Fruit fly (Drosophila melanogaster) whole organism, embryonic: ENCODE data around the gene Lcp65Aa.

Experiments used
- ATbp ChIP-seq: fragments of 200-800 bp; sonication (Bioruptor generic); optimal IDR thresholded peaks from 2 replicates; lab custom pipeline; 2017; ENCODE audit warnings: missing biosample characterization, mild to moderate bottlenecking, missing genetic modification characterization, missing genetic modification reagents
- CG1024 ChIP-seq: fragments of 200-800 bp; sonication (Bioruptor generic); IDR thresholded peaks from 2 replicates; pipeline ENCODE4 v1.3.6; 2022; ENCODE audit warnings: missing biosample characterization, missing genetic modification characterization
- CG10267 ChIP-seq: fragments of 200-800 bp; sonication (Bioruptor generic); optimal IDR thresholded peaks from 2 replicates; lab custom pipeline; 2018; ENCODE audit warnings: missing biosample characterization, mild to moderate bottlenecking, missing genetic modification characterization, moderate library complexity
- CG11093 ChIP-seq: fragments of 200-800 bp; sonication (Bioruptor generic); IDR thresholded peaks from 3 replicates; pipeline ENCODE4 v1.3.6; 2022; ENCODE audit warnings: missing biosample characterization, missing genetic modification characterization
- CG11247 ChIP-seq: fragments of 200-800 bp; sonication (Bioruptor generic); IDR thresholded peaks from 2 replicates; pipeline ENCODE4 v1.3.6; 2022; ENCODE audit warnings: missing biosample characterization, missing genetic modification characterization
- CG11398 ChIP-seq: fragments of 200-800 bp; sonication (Bioruptor generic); optimal IDR thresholded peaks from 2 replicates; lab custom pipeline; 2016; ENCODE audit warnings: missing biosample characterization, missing genetic modification characterization
- CG11723 ChIP-seq: fragments of 200-800 bp; sonication (Bioruptor generic); optimal IDR thresholded peaks from 2 replicates; lab custom pipeline; 2017; ENCODE audit warnings: missing biosample characterization, mild to moderate bottlenecking, missing genetic modification characterization
- CG12299 ChIP-seq: fragments of 200-800 bp; sonication (Bioruptor generic); optimal IDR thresholded peaks from 2 replicates; lab custom pipeline; 2018; ENCODE audit warnings: missing biosample characterization, mild to moderate bottlenecking, missing genetic modification characterization
- CG14441 ChIP-seq: fragments of 200-800 bp; sonication (Bioruptor generic); IDR thresholded peaks from 2 replicates; pipeline ENCODE4 v1.3.6; 2022; ENCODE audit warnings: missing biosample characterization, missing genetic modification characterization
- CG1602 ChIP-seq: fragments of 200-800 bp; sonication (Bioruptor generic); optimal IDR thresholded peaks from 3 replicates; lab custom pipeline; 2016; ENCODE audit warnings: missing biosample characterization, missing genetic modification characterization
- CG16779 ChIP-seq: fragments of 200-800 bp; sonication (Bioruptor generic); IDR thresholded peaks from 2 replicates; pipeline ENCODE4 v1.3.6; 2022; ENCODE audit warnings: missing biosample characterization, missing genetic modification characterization
- CG2120 ChIP-seq: fragments of 200-800 bp; sonication (Bioruptor generic); optimal IDR thresholded peaks from 3 replicates; lab custom pipeline; 2016; ENCODE audit warnings: missing biosample characterization, missing genetic modification characterization
- CG2199 ChIP-seq: fragments of 200-800 bp; sonication (Bioruptor generic); IDR thresholded peaks from 3 replicates; pipeline ENCODE4 v1.3.6; 2022; ENCODE audit warnings: missing biosample characterization, missing genetic modification characterization
- CG2202 ChIP-seq: fragments of 200-800 bp; sonication (Bioruptor generic); optimal IDR thresholded peaks from 2 replicates; lab custom pipeline; 2018; ENCODE audit warnings: missing biosample characterization, mild to moderate bottlenecking, missing genetic modification characterization
- CG2712 ChIP-seq: fragments of 200-800 bp; optimal IDR thresholded peaks from 3 replicates; lab custom pipeline; 2019; ENCODE audit warnings: missing biosample characterization, mild to moderate bottlenecking, missing genetic modification characterization, moderate library complexity
- CG30020 ChIP-seq: fragments of 200-800 bp; optimal IDR thresholded peaks from 2 replicates; lab custom pipeline; 2019; ENCODE audit warnings: missing biosample characterization, mild to moderate bottlenecking, missing genetic modification characterization, moderate library complexity
- CG3163 ChIP-seq: fragments of 200-800 bp; sonication (Bioruptor generic); optimal IDR thresholded peaks from 3 replicates; lab custom pipeline; 2016; ENCODE audit warnings: missing biosample characterization, missing genetic modification characterization
- CG4360 ChIP-seq: fragments of 200-800 bp; sonication (Bioruptor generic); IDR thresholded peaks from 2 replicates; pipeline ENCODE4 v1.3.6; 2022; ENCODE audit warnings: missing biosample characterization, missing genetic modification characterization
- CG6654 ChIP-seq: fragments of 200-800 bp; sonication (Bioruptor generic); optimal IDR thresholded peaks from 2 replicates; lab custom pipeline; 2017; ENCODE audit warnings: missing biosample characterization, mild to moderate bottlenecking, missing genetic modification characterization
- D19B ChIP-seq: fragments of 200-800 bp; sonication (Bioruptor generic); optimal IDR thresholded peaks from 2 replicates; lab custom pipeline; 2017; ENCODE audit warnings: missing biosample characterization, mild to moderate bottlenecking, missing genetic modification characterization
- E2f1 ChIP-seq: fragments of 200-800 bp; sonication (Bioruptor generic); IDR thresholded peaks from 2 replicates; pipeline ENCODE4 v1.3.6; 2022; ENCODE audit warnings: missing biosample characterization, missing genetic modification characterization
- ERR ChIP-seq: fragments of 200-800 bp; sonication (Bioruptor generic); optimal IDR thresholded peaks from 2 replicates; lab custom pipeline; 2016; ENCODE audit warnings: missing biosample characterization, missing genetic modification characterization
- Elba2 ChIP-seq: fragments of 200-800 bp; sonication (Bioruptor generic); optimal IDR thresholded peaks from 3 replicates; lab custom pipeline; 2016; ENCODE audit warnings: missing biosample characterization, missing genetic modification characterization
- Hr51 ChIP-seq, 2 experiments: fragments of 200-800 bp; sonication (Bioruptor generic); optimal IDR thresholded peaks; 2 replicates in 1 of 2; 3 replicates in 1 of 2; lab custom pipeline; 2016 to 2018; ENCODE audit warnings: missing biosample characterization in 2 of 2, missing genetic modification characterization in 2 of 2, mild to moderate bottlenecking in 1 of 2, moderate library complexity in 1 of 2
- Hsf ChIP-seq: fragments of 200-800 bp; sonication (Bioruptor generic); optimal IDR thresholded peaks from 3 replicates; lab custom pipeline; 2016; ENCODE audit warnings: missing biosample characterization, missing genetic modification characterization
- Oaz ChIP-seq: fragments of 200-800 bp; sonication (Bioruptor generic); IDR thresholded peaks from 2 replicates; pipeline ENCODE4 v1.3.6; 2022; ENCODE audit warnings: missing biosample characterization, missing genetic modification characterization
- Optix ChIP-seq: fragments of 200-800 bp; sonication (Bioruptor generic); IDR thresholded peaks from 3 replicates; pipeline ENCODE4 v1.3.6; 2022; ENCODE audit warnings: missing biosample characterization, missing genetic modification characterization
- Sin3A ChIP-seq: fragments of >200 bp; optimal IDR thresholded peaks from 2 replicates; lab custom pipeline; 2018
- Xrp1 ChIP-seq: fragments of 200-800 bp; sonication (Bioruptor generic); IDR thresholded peaks from 2 replicates; pipeline ENCODE4 v1.3.6; 2022; ENCODE audit warnings: missing biosample characterization, missing genetic modification characterization
- ac ChIP-seq: fragments of 200-800 bp; sonication (Bioruptor generic); optimal IDR thresholded peaks from 3 replicates; lab custom pipeline; 2017; ENCODE audit warnings: missing biosample characterization, mild to moderate bottlenecking, missing genetic modification characterization
- al ChIP-seq: fragments of 200-800 bp; sonication (Bioruptor generic); IDR thresholded peaks from 2 replicates; pipeline ENCODE4 v1.3.6; 2022; ENCODE audit warnings: missing biosample characterization, missing genetic modification characterization
- ap ChIP-seq: fragments of 200-800 bp; sonication (Bioruptor generic); IDR thresholded peaks from 2 replicates; pipeline ENCODE4 v1.3.6; 2022; ENCODE audit warnings: missing biosample characterization, missing genetic modification characterization
- cato ChIP-seq: fragments of 200-800 bp; sonication (Bioruptor generic); optimal IDR thresholded peaks from 2 replicates; lab custom pipeline; 2016; ENCODE audit warnings: missing biosample characterization, missing genetic modification characterization, borderline replicate concordance
- crc ChIP-seq: fragments of 200-800 bp; sonication (Bioruptor generic); optimal IDR thresholded peaks from 2 replicates; lab custom pipeline; 2016; ENCODE audit warnings: missing biosample characterization, missing genetic modification characterization
- crp ChIP-seq, 2 experiments: fragments of 200-800 bp; sonication (Bioruptor generic); optimal IDR thresholded peaks; 2 replicates in 1 of 2; 3 replicates in 1 of 2; lab custom pipeline; 2017; ENCODE audit warnings: missing biosample characterization in 2 of 2, missing genetic modification characterization in 2 of 2, mild to moderate bottlenecking in 1 of 2, moderate library complexity in 1 of 2
- eve ChIP-seq, 2 experiments: fragments of >200 bp; optimal IDR thresholded peaks; 2 replicates each; lab custom pipeline; 2017; ENCODE audit warnings: missing biosample characterization in 2 of 2, missing genetic modification characterization in 2 of 2
- ewg ChIP-seq: fragments of 200-800 bp; sonication (Bioruptor generic); optimal IDR thresholded peaks from 3 replicates; lab custom pipeline; 2017; ENCODE audit warnings: mild to moderate bottlenecking, missing biosample characterization, missing genetic modification reagents, missing genetic modification characterization
- gt ChIP-seq: fragments of 200-800 bp; sonication (Bioruptor generic); IDR thresholded peaks from 2 replicates; pipeline ENCODE4 v1.3.6; 2022; ENCODE audit warnings: missing biosample characterization, missing genetic modification characterization
- insv ChIP-seq, 2 experiments: fragments of 200-800 bp; sonication (Bioruptor generic); optimal IDR thresholded peaks; 3 replicates each; lab custom pipeline; 2016 to 2018; ENCODE audit warnings: missing biosample characterization in 2 of 2, missing genetic modification characterization in 2 of 2
- lbe ChIP-seq: fragments of 200-800 bp; sonication (Bioruptor generic); optimal IDR thresholded peaks from 2 replicates; lab custom pipeline; 2016; ENCODE audit warnings: missing biosample characterization, mild to moderate bottlenecking, missing genetic modification characterization
- mld ChIP-seq: fragments of 200-800 bp; sonication (Bioruptor generic); IDR thresholded peaks from 3 replicates; pipeline ENCODE4 v1.3.6; 2022; ENCODE audit warnings: missing biosample characterization, missing genetic modification characterization; ENCODE audit not compliant: partially characterized antibody
- p53 ChIP-seq: fragments of 200-800 bp; sonication (Bioruptor generic); optimal IDR thresholded peaks from 2 replicates; lab custom pipeline; 2016; ENCODE audit warnings: missing biosample characterization, missing genetic modification characterization
- phol ChIP-seq: fragments of 200-800 bp; sonication (Bioruptor generic); optimal IDR thresholded peaks from 3 replicates; lab custom pipeline; 2018; ENCODE audit warnings: missing biosample characterization, mild to moderate bottlenecking, missing genetic modification characterization, moderate library complexity
- row ChIP-seq: fragments of 200-800 bp; sonication (Bioruptor generic); IDR thresholded peaks from 3 replicates; pipeline ENCODE4 v1.3.6; 2022; ENCODE audit warnings: missing biosample characterization, missing genetic modification characterization
- sima ChIP-seq: fragments of 200-800 bp; sonication (Bioruptor generic); optimal IDR thresholded peaks from 2 replicates; lab custom pipeline; 2016; ENCODE audit warnings: missing biosample characterization, missing genetic modification characterization
- slou ChIP-seq: fragments of 200-800 bp; sonication (Bioruptor generic); optimal IDR thresholded peaks from 3 replicates; lab custom pipeline; 2016; ENCODE audit warnings: missing biosample characterization, missing genetic modification characterization
- tgo ChIP-seq: fragments of 200-800 bp; sonication (Bioruptor generic); IDR thresholded peaks from 3 replicates; pipeline ENCODE4 v1.3.6; 2022; ENCODE audit warnings: missing biosample characterization, missing genetic modification characterization
- unpg ChIP-seq: fragments of 200-800 bp; sonication (Bioruptor generic); optimal IDR thresholded peaks from 3 replicates; lab custom pipeline; 2018; ENCODE audit warnings: missing biosample characterization, mild to moderate bottlenecking, missing genetic modification characterization, moderate library complexity
- vfl ChIP-seq: fragments of 200-800 bp; sonication (Bioruptor generic); optimal IDR thresholded peaks from 2 replicates; lab custom pipeline; 2016; ENCODE audit warnings: missing biosample characterization, missing genetic modification characterization
- z ChIP-seq: fragments of 200-800 bp; sonication (Bioruptor generic); IDR thresholded peaks from 3 replicates; pipeline ENCODE4 v1.3.6; 2022; ENCODE audit warnings: missing biosample characterization, missing genetic modification characterization

The Lcp65Aa gene

dm6 chr3L:6124616-6125408, 26.3 kb upstream of the Lcp65Aa start (continued):
- TF ChIP-seq z (GFP tag; lab: Robert Waterston, UW) (no peak; the same call in 2 of the 3 replicates), cato (GFP tag; lab: Kevin White, UChicago) (no peak), Sin3A (peak; percentile 43), crc (GFP tag; lab: Kevin White, UChicago) (peak; percentile 63), CG11093 (no peak; the same call in 2 of the 3 replicates), CG6654 (GFP tag; lab: Kevin White, UChicago) (peak; percentile 67), ERR (GFP tag; lab: Kevin White, UChicago) (peak; percentile 69), CG11723 (GFP tag; lab: Kevin White, UChicago) (peak; percentile 40), gt (no peak), CG2202 (peak; percentile 59), phol (tag; lab: Kevin White, UChicago) (peak; percentile 70), crp (GFP tag; optimal IDR thresholded peaks at IDR 0.05; lab: Kevin White, UChicago) (peak in 1 of 2 experiments; percentile 22), Optix (GFP tag; lab: Robert Waterston, UW) (no peak), row (GFP tag; lab: Robert Waterston, UW) (peak; percentile 22; the same call in 1 of the 3 replicates), CG11398 (GFP tag; lab: Kevin White, UChicago) (peak; percentile 55), CG10267 (tag; lab: Kevin White, UChicago) (peak; percentile 70), E2f1 (GFP tag; lab: Robert Waterston, UW) (peak; percentile 74), lbe (no peak), CG1602 (GFP tag; lab: Kevin White, UChicago) (no peak), CG4360 (peak; percentile 53), Xrp1 (GFP tag; lab: Robert Waterston, UW) (peak; percentile 41), CG12299 (tag; lab: Kevin White, UChicago) (peak; percentile 16), ap (GFP tag; lab: Robert Waterston, UW) (peak; percentile 61), Elba2 (GFP tag; lab: Kevin White, UChicago) (peak; percentile 52), Hsf (GFP tag; lab: Kevin White, UChicago) (peak; percentile 53), CG11247 (GFP tag; lab: Robert Waterston, UW) (peak; percentile 79), CG3163 (GFP tag; lab: Kevin White, UChicago) (peak; percentile 4), al (peak; percentile 73), CG1024 (GFP tag; lab: Robert Waterston, UW) (peak; percentile 89), CG14441 (GFP tag; lab: Robert Waterston, UW) (peak; percentile 72), mld (GFP tag; lab: Robert Waterston, UW) (no peak), ATbp (GFP tag; lab: Kevin White, UChicago) (peak; percentile 81), eve (GFP tag; optimal IDR thresholded peaks at IDR 0.05; lab: Kevin White, UChicago) (no peak), p53 (GFP tag; lab: Kevin White, UChicago) (peak; percentile 70), D19B (GFP tag; lab: Kevin White, UChicago) (peak; percentile 57), Oaz (GFP tag; lab: Robert Waterston, UW) (peak; percentile 59), sima (GFP tag; lab: Kevin White, UChicago) (peak; percentile 54), slou (GFP tag; lab: Kevin White, UChicago) (peak; percentile 2), vfl (no peak), Hr51 (GFP tag; optimal IDR thresholded peaks at IDR 0.05; lab: Kevin White, UChicago) (peak; percentile 46 to 53), insv (GFP tag; optimal IDR thresholded peaks at IDR 0.05; lab: Kevin White, UChicago) (peak in 1 of 2 experiments; percentile 47), CG2199 (GFP tag; lab: Robert Waterston, UW) (peak; percentile 75; the same call in 2 of the 3 replicates), unpg (GFP tag; lab: Kevin White, UChicago) (peak; percentile 76), ac (GFP tag; lab: Kevin White, UChicago) (peak; percentile 49), CG30020 (peak; percentile 97), CG2120 (no peak), tgo (GFP tag; lab: Robert Waterston, UW) (peak; percentile 75), CG2712 (tag; lab: Kevin White, UChicago) (peak; percentile 72), CG16779 (0 out of 2 replicates have a peak, but pooled peaks have one; percentile 39), ewg (peak; percentile 49)
